Worm (Caenorhabditis elegans) whole organism, young adult: ENCODE measurements around the gene R10D12.6.

Source experiments
- F57C9.4 ChIP-seq: sonication (generic microtip); optimal IDR thresholded peaks from 2 replicates; lab custom pipeline; 2017; ENCODE audit warnings: mild to moderate bottlenecking, missing genetic modification characterization, missing compliant biosample characterization
- attf-6 ChIP-seq: fragments of 200-800 bp; sonication (Bioruptor generic); IDR thresholded peaks from 2 replicates; pipeline ENCODE4 v1.3.6; 2022; ENCODE audit warnings: missing genetic modification reagents, missing genetic modification characterization, missing compliant biosample characterization
- ceh-79 ChIP-seq: sonication (generic microtip); optimal IDR thresholded peaks from 2 replicates; lab custom pipeline; 2017; ENCODE audit warnings: mild to moderate bottlenecking, missing genetic modification characterization, missing compliant biosample characterization
- snpc-3.4 ChIP-seq: sonication (generic microtip); optimal IDR thresholded peaks from 2 replicates; lab custom pipeline; 2017; ENCODE audit warnings: missing genetic modification characterization, mild to moderate bottlenecking, missing compliant biosample characterization, antibody characterized with exemption, moderate library complexity, missing genotype, missing genetic modification reagents
- snpc-4 ChIP-seq, 5 experiments: fragments of 150-350 bp in 1 of 5; sonication (generic microtip) in 4 of 5; optimal IDR thresholded peaks; 2 replicates each; lab custom pipeline; 2014 to 2018; ENCODE audit warnings: missing genetic modification characterization in 5 of 5, missing biosample characterization in 3 of 5, antibody characterized with exemption in 2 of 5, mild to moderate bottlenecking in 2 of 5, missing compliant biosample characterization in 2 of 5, missing genotype in 2 of 5, moderate library complexity in 2 of 5, missing genetic modification reagents in 1 of 5
- unc-130 ChIP-seq: sonication (generic microtip); optimal IDR thresholded peaks from 2 replicates; lab custom pipeline; 2016; ENCODE audit warnings: missing genetic modification reagents, missing genetic modification characterization, missing compliant biosample characterization
- ztf-18 ChIP-seq: sonication (generic microtip); optimal IDR thresholded peaks from 2 replicates; lab custom pipeline; 2016; ENCODE audit warnings: missing genotype, mild to moderate bottlenecking, missing genetic modification characterization, missing compliant biosample characterization

ce11 chrV:13960916-13961315 is 11.8 kb downstream of the R10D12.6 start, which contains the start of gene srh-24:
- no peak for TF ChIP-seq ztf-18
- no peak for TF ChIP-seq snpc-3.4
- TF ChIP-seq snpc-4 (GFP tag; optimal IDR thresholded peaks at IDR 0.05; lab: Kevin White, UChicago): no peak
- no peak for TF ChIP-seq snpc-4 (tag; optimal IDR thresholded peaks at IDR 0.05; lab: Kevin White, UChicago)
- TF ChIP-seq attf-6 (GFP tag; lab: Robert Waterston, UW): no peak
- TF ChIP-seq unc-130 (GFP tag; lab: Kevin White, UChicago): no peak
- no peak for TF ChIP-seq F57C9.4 (tag; lab: Kevin White, UChicago)
- TF ChIP-seq ceh-79 (tag; lab: Kevin White, UChicago): no peak
